Worm (Caenorhabditis elegans) whole organism, L1 larva: ENCODE data around the gene Y37D8A.8.
A peak's percentile ranks its signal among the peaks of the same experiment; 100 is the strongest.

Experiments used
- C16A3.4 ChIP-seq: fragments of 150-350 bp; optimal IDR thresholded peaks from 2 replicates; lab custom pipeline; 2014; ENCODE audit warnings: missing biosample characterization, missing genetic modification characterization
- F16B12.6 ChIP-seq: fragments of 150-350 bp; optimal IDR thresholded peaks from 2 replicates; lab custom pipeline; 2014; ENCODE audit warnings: missing biosample characterization, missing genetic modification characterization
- aha-1 ChIP-seq: fragments of 150-350 bp; optimal IDR thresholded peaks from 2 replicates; lab custom pipeline; 2014; ENCODE audit warnings: missing biosample characterization, missing genetic modification characterization
- alr-1 ChIP-seq: fragments of 200-800 bp; sonication (Bioruptor generic); optimal IDR thresholded peaks from 2 replicates; lab custom pipeline; 2018; ENCODE audit warnings: borderline replicate concordance, mild to moderate bottlenecking, missing genetic modification characterization, missing compliant biosample characterization
- aly-2 ChIP-seq: fragments of 150-350 bp; optimal IDR thresholded peaks from 2 replicates; lab custom pipeline; 2014; ENCODE audit warnings: missing biosample characterization, missing genetic modification characterization
- ama-1 ChIP-seq: fragments of 150-350 bp; optimal IDR thresholded peaks from 2 replicates; lab custom pipeline; 2014
- blmp-1 ChIP-seq: fragments of 150-350 bp; optimal IDR thresholded peaks from 2 replicates; lab custom pipeline; 2014; ENCODE audit warnings: missing biosample characterization, missing genetic modification characterization
- ceh-63 ChIP-seq: fragments of 200-800 bp; sonication (Bioruptor generic); optimal IDR thresholded peaks from 2 replicates; lab custom pipeline; 2018; ENCODE audit warnings: mild to moderate bottlenecking, missing genetic modification characterization, missing compliant biosample characterization
- ceh-8 ChIP-seq: fragments of 200-800 bp; sonication (Bioruptor generic); optimal IDR thresholded peaks from 2 replicates; lab custom pipeline; 2018; ENCODE audit warnings: mild to moderate bottlenecking, missing genetic modification characterization, moderate library complexity, missing compliant biosample characterization
- ceh-82 ChIP-seq, 3 experiments: fragments of 150-350 bp in 1 of 3; sonication (generic microtip) in 2 of 3; optimal IDR thresholded peaks; 2 replicates each; lab custom pipeline; 2014 to 2017; ENCODE audit warnings: missing biosample characterization in 3 of 3, missing genetic modification characterization in 3 of 3
- ceh-88 ChIP-seq: fragments of 200-800 bp; sonication (Bioruptor generic); IDR thresholded peaks from 2 replicates; pipeline ENCODE4 v1.3.6; 2022; ENCODE audit warnings: missing genetic modification characterization, missing compliant biosample characterization
- ces-1 ChIP-seq: fragments of 150-350 bp; optimal IDR thresholded peaks from 2 replicates; lab custom pipeline; 2014; ENCODE audit warnings: missing biosample characterization, missing genetic modification reagents, missing genetic modification characterization
- dpl-1 ChIP-seq, 3 experiments: fragments of 150-350 bp in 2 of 3; sonication (generic microtip) in 1 of 3; optimal IDR thresholded peaks; 2 replicates each; lab custom pipeline; 2014 to 2017; ENCODE audit warnings: missing biosample characterization in 3 of 3, missing genetic modification characterization in 3 of 3, missing genetic modification reagents in 3 of 3
- efl-1 ChIP-seq, 4 experiments: fragments of 150-350 bp; optimal IDR thresholded peaks in 3 of 4; peaks in 1 of 4; 1 replicate in 1 of 4; 2 replicates in 3 of 4; lab custom pipeline; 2014; ENCODE audit warnings: missing biosample characterization in 2 of 4, missing genetic modification characterization in 2 of 4, missing genetic modification reagents in 2 of 4
- egl-13 ChIP-seq: sonication (generic microtip); optimal IDR thresholded peaks from 2 replicates; lab custom pipeline; 2016; ENCODE audit warnings: missing genotype, missing genetic modification reagents, missing genetic modification characterization, missing compliant biosample characterization
- elt-2 ChIP-seq: sonication (generic microtip); optimal IDR thresholded peaks from 2 replicates; lab custom pipeline; 2016; ENCODE audit warnings: missing genetic modification characterization, mild to moderate bottlenecking, inconsistent platforms, missing compliant biosample characterization, missing genetic modification reagents
- elt-3 ChIP-seq, 6 experiments: fragments of 150-350 bp in 1 of 6; sonication (generic microtip); optimal IDR thresholded peaks; 2 replicates each; lab custom pipeline; 2017 to 2018; ENCODE audit warnings: missing biosample characterization in 6 of 6, missing genetic modification characterization in 6 of 6, inconsistent platforms in 1 of 6
- fkh-4 ChIP-seq: sonication (generic microtip); optimal IDR thresholded peaks from 2 replicates; lab custom pipeline; 2016; ENCODE audit warnings: missing compliant biosample characterization, missing genetic modification characterization, borderline replicate concordance
- fkh-8 ChIP-seq: sonication (generic microtip); optimal IDR thresholded peaks from 2 replicates; lab custom pipeline; 2016; ENCODE audit warnings: mild to moderate bottlenecking, missing genetic modification characterization, missing compliant biosample characterization
- fos-1 ChIP-seq: fragments of 150-350 bp; optimal IDR thresholded peaks from 2 replicates; lab custom pipeline; 2014; ENCODE audit warnings: missing biosample characterization, missing genetic modification characterization
- hpl-2 ChIP-seq: fragments of 150-350 bp; optimal IDR thresholded peaks from 2 replicates; lab custom pipeline; 2014; ENCODE audit warnings: missing biosample characterization, missing genetic modification reagents, missing genetic modification characterization
- lin-14 ChIP-seq: fragments of 200-800 bp; sonication (Bioruptor generic); optimal IDR thresholded peaks from 2 replicates; lab custom pipeline; 2018; ENCODE audit warnings: mild to moderate bottlenecking, missing genetic modification characterization, moderate library complexity, missing compliant biosample characterization
- lin-15B ChIP-seq: fragments of 150-350 bp; sonication (generic microtip); optimal IDR thresholded peaks from 3 replicates; lab custom pipeline; 2014; ENCODE audit warnings: missing biosample characterization, missing genetic modification characterization
- lin-35 ChIP-seq, 2 experiments: fragments of 150-350 bp; optimal IDR thresholded peaks; 2 replicates each; lab custom pipeline; 2014; ENCODE audit warnings: missing biosample characterization in 2 of 2, missing genetic modification characterization in 2 of 2, missing genetic modification reagents in 2 of 2
- lin-39 ChIP-seq: fragments of 150-350 bp; optimal IDR thresholded peaks from 2 replicates; lab custom pipeline; 2014; ENCODE audit warnings: missing biosample characterization, missing genetic modification reagents, missing genetic modification characterization
- lsy-2 ChIP-seq, 2 experiments: fragments of 150-350 bp; optimal IDR thresholded peaks; 2 replicates each; lab custom pipeline; 2014; ENCODE audit warnings: missing biosample characterization in 2 of 2, missing genetic modification characterization in 2 of 2
- mep-1 ChIP-seq: fragments of 150-350 bp; optimal IDR thresholded peaks from 2 replicates; lab custom pipeline; 2014; ENCODE audit warnings: missing biosample characterization, missing genetic modification characterization
- nhr-12 ChIP-seq: sonication (generic microtip); optimal IDR thresholded peaks from 2 replicates; lab custom pipeline; 2017; ENCODE audit warnings: missing biosample characterization, missing genetic modification characterization
- nhr-237 ChIP-seq: fragments of 150-350 bp; optimal IDR thresholded peaks from 2 replicates; lab custom pipeline; 2014; ENCODE audit warnings: missing biosample characterization, missing genetic modification characterization
- nhr-47 ChIP-seq: sonication (generic microtip); optimal IDR thresholded peaks from 2 replicates; lab custom pipeline; 2016; ENCODE audit warnings: mild to moderate bottlenecking, missing genetic modification characterization, moderate library complexity, missing compliant biosample characterization
- nhr-71 ChIP-seq: sonication (generic microtip); optimal IDR thresholded peaks from 2 replicates; lab custom pipeline; 2016; ENCODE audit warnings: mild to moderate bottlenecking, missing genetic modification characterization, moderate library complexity, missing compliant biosample characterization
- nhr-84 ChIP-seq: sonication (generic microtip); optimal IDR thresholded peaks from 2 replicates; lab custom pipeline; 2017; ENCODE audit warnings: missing biosample characterization, missing genetic modification characterization
- nhr-85 ChIP-seq: sonication (generic microtip); peaks from one replicate; lab custom pipeline; 2016; ENCODE audit warnings: missing genetic modification characterization, inconsistent platforms, missing compliant biosample characterization
- pqm-1 ChIP-seq: sonication (generic microtip); optimal IDR thresholded peaks from 3 replicates; lab custom pipeline; 2017; ENCODE audit warnings: missing biosample characterization, missing genetic modification characterization
- skn-1 ChIP-seq: fragments of 150-350 bp; optimal IDR thresholded peaks from 2 replicates; lab custom pipeline; 2014; ENCODE audit warnings: missing biosample characterization, missing genetic modification characterization
- snpc-4 ChIP-seq: fragments of 150-350 bp; optimal IDR thresholded peaks from 2 replicates; lab custom pipeline; 2014; ENCODE audit warnings: missing biosample characterization, missing genetic modification characterization
- snu-23 ChIP-seq: sonication (generic microtip); optimal IDR thresholded peaks from 2 replicates; lab custom pipeline; 2016; ENCODE audit warnings: missing genetic modification characterization, missing compliant biosample characterization
- sox-4 ChIP-seq: sonication (generic microtip); optimal IDR thresholded peaks from 2 replicates; lab custom pipeline; 2016; ENCODE audit warnings: missing genetic modification characterization, missing compliant biosample characterization
- sptf-1 ChIP-seq: fragments of 150-350 bp; optimal IDR thresholded peaks from 2 replicates; lab custom pipeline; 2014; ENCODE audit warnings: missing biosample characterization, missing genetic modification characterization
- sup-37 ChIP-seq: fragments of 200-800 bp; sonication (Bioruptor generic); optimal IDR thresholded peaks from 2 replicates; lab custom pipeline; 2018; ENCODE audit warnings: mild to moderate bottlenecking, missing genetic modification characterization, missing compliant biosample characterization
- swsn-7 ChIP-seq: sonication (generic microtip); optimal IDR thresholded peaks from 2 replicates; lab custom pipeline; 2016; ENCODE audit warnings: missing genetic modification characterization, missing compliant biosample characterization
- unc-30 ChIP-seq: sonication (generic microtip); optimal IDR thresholded peaks from 2 replicates; lab custom pipeline; 2017; ENCODE audit warnings: missing biosample characterization, missing genetic modification characterization
- unc-62 ChIP-seq: fragments of 150-350 bp; optimal IDR thresholded peaks from 2 replicates; lab custom pipeline; 2014; ENCODE audit warnings: missing biosample characterization, missing genetic modification reagents, missing genetic modification characterization
- xbp-1 ChIP-seq: sonication (generic microtip); optimal IDR thresholded peaks from 2 replicates; lab custom pipeline; 2016; ENCODE audit warnings: missing genetic modification characterization, missing compliant biosample characterization
- zip-4 ChIP-seq: fragments of 200-800 bp; sonication (Bioruptor generic); optimal IDR thresholded peaks from 2 replicates; lab custom pipeline; 2018; ENCODE audit warnings: mild to moderate bottlenecking, missing genetic modification characterization, moderate library complexity, missing compliant biosample characterization
- ztf-4 ChIP-seq: fragments of 150-350 bp; optimal IDR thresholded peaks from 2 replicates; lab custom pipeline; 2014; ENCODE audit warnings: missing biosample characterization, missing genetic modification characterization

Gene Y37D8A.8

DNA sequence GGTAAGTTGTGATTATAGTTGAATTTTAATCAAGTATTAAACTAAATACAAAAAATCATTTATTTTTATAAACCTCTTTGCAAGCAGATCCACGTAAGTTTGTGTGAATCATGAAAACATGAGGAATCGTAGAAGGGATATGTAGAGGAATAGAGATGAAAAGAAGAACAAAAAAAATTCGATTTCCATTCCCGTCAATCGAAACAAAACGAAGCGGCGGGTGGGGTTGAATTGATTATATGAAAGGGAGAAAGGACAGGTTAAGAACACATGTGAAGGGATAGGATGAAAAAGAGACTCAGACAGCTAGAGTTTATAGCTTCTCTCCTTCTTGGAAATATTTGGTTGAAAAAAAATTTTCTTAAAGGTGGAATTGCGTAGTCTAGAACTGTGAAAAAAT is 4.6 kb upstream of the Y37D8A.8 start (continued):
- TF ChIP-seq fkh-8 (tag; lab: Kevin White, UChicago) (no peak), swsn-7 (tag; lab: Kevin White, UChicago) (no peak), snu-23 (GFP tag; lab: Kevin White, UChicago) (peak; percentile 28), unc-62 (no peak), ces-1 (GFP tag; lab: Kevin White, UChicago) (no peak), blmp-1 (tag; lab: Kevin White, UChicago) (peak; percentile 97), zip-4 (GFP tag; lab: Kevin White, UChicago) (no peak), xbp-1 (tag; lab: Kevin White, UChicago) (no peak), aly-2 (tag; lab: Kevin White, UChicago) (no peak), nhr-71 (tag; lab: Kevin White, UChicago) (no peak), egl-13 (tag; lab: Kevin White, UChicago) (no peak), ceh-82 (tag; optimal IDR thresholded peaks at IDR 0.05; lab: Kevin White, UChicago) (no peak), nhr-84 (tag; lab: Kevin White, UChicago) (no peak), nhr-47 (tag; lab: Kevin White, UChicago) (peak; percentile 5)

DNA sequence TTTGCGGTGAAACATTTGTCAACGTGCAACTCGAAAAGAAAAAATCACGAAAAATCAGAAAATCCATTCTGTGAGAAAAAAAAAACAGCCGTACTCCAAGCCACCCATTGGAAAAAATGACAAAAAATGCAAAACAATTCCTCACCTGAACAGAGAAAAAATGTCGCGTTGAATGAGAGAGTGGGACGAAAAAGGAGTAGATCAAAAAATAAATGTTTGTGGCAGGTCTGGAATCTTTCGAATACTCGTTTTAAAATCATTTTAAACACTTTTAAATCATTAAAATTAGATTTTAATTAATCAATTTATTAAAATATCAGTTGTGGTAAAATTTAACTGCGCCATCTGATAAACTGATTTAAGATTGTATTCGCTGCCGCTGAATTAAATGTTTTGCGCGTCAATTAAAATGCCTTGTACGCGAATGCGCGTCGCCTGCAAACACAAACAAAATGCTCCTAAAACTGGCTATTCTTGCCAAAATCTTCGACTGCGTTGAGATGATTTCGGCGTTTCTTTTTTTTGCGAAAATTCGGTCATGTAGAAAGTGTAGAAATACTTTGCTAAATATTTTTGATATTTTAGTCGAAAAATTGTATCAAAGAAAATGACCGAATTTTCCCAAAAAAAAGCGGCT is 5.4 kb downstream of the Y37D8A.8 start, which contains the start of gene Y37D8A.6:
Gene Y37D8A.6 (minus strand): TSS at position 238 of the 637 bp plus-strand sequence.
- peak; percentile 9 for TF ChIP-seq mep-1 (tag; lab: Kevin White, UChicago)
- no peak for TF ChIP-seq ceh-63 (GFP tag; lab: Kevin White, UChicago)
- TF ChIP-seq lsy-2 (tag; optimal IDR thresholded peaks at IDR 0.05; lab: Kevin White, UChicago) = peak; percentile 15 to 27
- peak; percentile 14 for TF ChIP-seq nhr-71 (tag; lab: Kevin White, UChicago)
- peak in 2 of 3 experiments; percentile 39 to 50 for TF ChIP-seq dpl-1 (GFP tag; optimal IDR thresholded peaks at IDR 0.05; lab: Kevin White, UChicago)
- peak; percentile 78 for TF ChIP-seq F16B12.6 (tag; lab: Kevin White, UChicago)
- TF ChIP-seq zip-4 (GFP tag; lab: Kevin White, UChicago) = no peak
- TF ChIP-seq fos-1 = no peak
- peak; percentile 19 for TF ChIP-seq nhr-47 (tag; lab: Kevin White, UChicago)
- TF ChIP-seq lin-35 (GFP tag; optimal IDR thresholded peaks at IDR 0.05; lab: Kevin White, UChicago) = peak in 1 of 2 experiments; percentile 55
- TF ChIP-seq hpl-2 (GFP tag; lab: Kevin White, UChicago) = no peak
- no peak for TF ChIP-seq egl-13 (tag; lab: Kevin White, UChicago)
- no peak for TF ChIP-seq ama-1
- TF ChIP-seq efl-1 (optimal IDR thresholded peaks at IDR 0.05; lab: Kevin White, UChicago) = peak in 1 of 2 experiments; percentile 39
- peak; percentile 27 to 87 for TF ChIP-seq efl-1 (GFP tag; optimal IDR thresholded peaks at IDR 0.05 in 1 of 2; lab: Kevin White, UChicago)

DNA sequence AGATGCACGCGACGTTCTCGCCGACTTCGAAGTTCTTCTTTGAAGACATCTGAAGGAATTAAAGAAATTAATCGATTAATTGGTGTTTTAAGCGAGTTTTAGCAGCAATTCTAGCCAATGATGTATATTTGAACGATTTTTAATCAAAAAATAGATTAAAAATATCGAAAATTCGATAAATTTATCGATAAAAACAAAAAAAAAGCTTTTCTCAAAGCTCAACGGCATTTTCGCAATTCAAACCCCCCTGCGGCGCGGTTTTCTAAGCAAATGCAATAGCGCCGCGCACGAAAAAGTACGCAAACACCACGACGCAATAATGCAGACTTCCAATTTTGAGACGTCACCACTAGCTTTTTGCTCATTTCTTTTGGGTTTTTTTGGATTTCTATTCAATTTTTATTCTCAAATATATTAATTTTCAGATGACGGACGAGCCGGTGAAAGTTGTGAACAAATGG is 9.9 kb downstream of the Y37D8A.8 start, which contains the start of the genes mrg-1 and spcs-2:
Gene mrg-1 (minus strand): TSS at position 51 of the 461 bp plus-strand sequence.
Gene spcs-2 (plus strand): TSS at position 426 of the 461 bp plus-strand sequence.
- peak; percentile 88 for TF ChIP-seq skn-1 (tag; lab: Kevin White, UChicago)
- TF ChIP-seq nhr-47 (tag; lab: Kevin White, UChicago) = peak; percentile 93
- TF ChIP-seq C16A3.4 (tag; lab: Kevin White, UChicago) = peak; percentile 93
- peak; percentile 97 for TF ChIP-seq xbp-1 (tag; lab: Kevin White, UChicago)
- no peak for TF ChIP-seq unc-30 (tag; lab: Kevin White, UChicago)
- TF ChIP-seq sup-37 (GFP tag; lab: Kevin White, UChicago) = peak; percentile 49
- TF ChIP-seq nhr-12 = no peak
- TF ChIP-seq ces-1 (GFP tag; lab: Kevin White, UChicago) = no peak
- peak; percentile 11 for TF ChIP-seq aly-2 (tag; lab: Kevin White, UChicago)
- peak in 3 of 6 experiments; percentile 33 to 62 (median 59) for TF ChIP-seq elt-3 (tag; optimal IDR thresholded peaks at IDR 0.05; lab: Kevin White, UChicago)
- TF ChIP-seq egl-13 (tag; lab: Kevin White, UChicago) = peak; percentile 76
- TF ChIP-seq alr-1 (tag; lab: Kevin White, UChicago) = no peak
- peak; percentile 66 for TF ChIP-seq ceh-88 (GFP tag; lab: Robert Waterston, UW)
- peak; percentile 61 for TF ChIP-seq elt-2 (tag; lab: Kevin White, UChicago)
- no peak for TF ChIP-seq pqm-1
- TF ChIP-seq nhr-85 = peak; percentile 88
- TF ChIP-seq sptf-1 (tag; lab: Kevin White, UChicago) = no peak
- TF ChIP-seq lin-14 = peak; percentile 87
- TF ChIP-seq fkh-4 = peak; percentile 39
- TF ChIP-seq lin-15B (tag; lab: Kevin White, UChicago) = peak; percentile 82
- peak; percentile 26 for TF ChIP-seq aha-1 (tag; lab: Kevin White, UChicago)
- peak; percentile 74 for TF ChIP-seq ztf-4
- TF ChIP-seq sox-4 (tag; lab: Kevin White, UChicago) = peak; percentile 78
- peak; percentile 87 for TF ChIP-seq fkh-8 (tag; lab: Kevin White, UChicago)
- peak; percentile 70 for TF ChIP-seq ceh-8 (GFP tag; lab: Kevin White, UChicago)
- peak; percentile 61 for TF ChIP-seq nhr-237 (tag; lab: Kevin White, UChicago)
- peak; percentile 70 for TF ChIP-seq snpc-4
- peak; percentile 90 to 91 (median 91) for TF ChIP-seq ceh-82 (tag; optimal IDR thresholded peaks at IDR 0.05; lab: Kevin White, UChicago)
- TF ChIP-seq lin-39 (tag; lab: Kevin White, UChicago) = peak; percentile 69
